Worm (Caenorhabditis elegans) whole organism, L3 larva: Measurements from ENCODE around the gene rps-21.
A peak's percentile ranks its signal among the peaks of the same experiment; 100 is the strongest.

Experiments
- R02D3.7 ChIP-seq: fragments of 150-350 bp; optimal IDR thresholded peaks from 2 replicates; lab custom pipeline; 2014; ENCODE audit warnings: missing biosample characterization, missing genetic modification characterization
- ZK546.5 ChIP-seq: sonication (generic microtip); optimal IDR thresholded peaks from 2 replicates; lab custom pipeline; 2017; ENCODE audit warnings: missing biosample characterization, missing genetic modification characterization
- aly-2 ChIP-seq: fragments of 150-350 bp; optimal IDR thresholded peaks from 2 replicates; lab custom pipeline; 2014; ENCODE audit warnings: missing biosample characterization, missing genetic modification characterization
- ama-1 ChIP-seq: fragments of 150-350 bp; optimal IDR thresholded peaks from 2 replicates; lab custom pipeline; 2018
- ceh-16 ChIP-seq: sonication (generic microtip); optimal IDR thresholded peaks from 2 replicates; lab custom pipeline; 2017; ENCODE audit warnings: missing biosample characterization, missing genetic modification characterization
- ceh-28 ChIP-seq: fragments of 150-350 bp; optimal IDR thresholded peaks from 2 replicates; lab custom pipeline; 2014; ENCODE audit warnings: missing biosample characterization, missing genetic modification reagents, missing genetic modification characterization
- ceh-82 ChIP-seq: fragments of 150-350 bp; optimal IDR thresholded peaks from 2 replicates; lab custom pipeline; 2014; ENCODE audit warnings: missing biosample characterization, missing genetic modification characterization
- ceh-9 ChIP-seq: sonication (generic microtip); optimal IDR thresholded peaks from 2 replicates; lab custom pipeline; 2018; ENCODE audit warnings: missing biosample characterization, missing genetic modification characterization
- daf-12 ChIP-seq: fragments of 150-350 bp; optimal IDR thresholded peaks from 2 replicates; lab custom pipeline; 2014; ENCODE audit warnings: missing biosample characterization, missing genetic modification reagents, missing genetic modification characterization
- egl-27 ChIP-seq: sonication (generic microtip); optimal IDR thresholded peaks from 4 replicates; lab custom pipeline; 2017; ENCODE audit warnings: missing biosample characterization, missing genetic modification reagents, missing genetic modification characterization
- egl-5 ChIP-seq: fragments of 150-350 bp; optimal IDR thresholded peaks from 2 replicates; lab custom pipeline; 2017; ENCODE audit warnings: missing biosample characterization, missing genetic modification reagents, missing genetic modification characterization, inconsistent platforms
- elt-2 ChIP-seq: sonication (generic microtip); optimal IDR thresholded peaks from 2 replicates; lab custom pipeline; 2016; ENCODE audit warnings: missing genetic modification reagents, mild to moderate bottlenecking, missing genetic modification characterization, missing compliant biosample characterization
- elt-3 ChIP-seq, 3 experiments: fragments of 150-350 bp in 1 of 3; sonication (generic microtip) in 2 of 3; optimal IDR thresholded peaks; 2 replicates in 2 of 3; 4 replicates in 1 of 3; lab custom pipeline; 2014 to 2017; ENCODE audit warnings: missing biosample characterization in 3 of 3, missing genetic modification characterization in 3 of 3
- eor-1 ChIP-seq, 2 experiments: fragments of 150-350 bp; optimal IDR thresholded peaks; 2 replicates each; lab custom pipeline; 2014 to 2018; ENCODE audit warnings: missing biosample characterization in 2 of 2, missing genetic modification characterization in 2 of 2
- fkh-10 ChIP-seq: sonication (generic microtip); optimal IDR thresholded peaks from 2 replicates; lab custom pipeline; 2017; ENCODE audit warnings: missing biosample characterization, missing genetic modification reagents, missing genetic modification characterization
- fkh-2 ChIP-seq: fragments of 150-350 bp; optimal IDR thresholded peaks from 2 replicates; lab custom pipeline; 2014; ENCODE audit warnings: missing biosample characterization, missing genetic modification reagents, missing genetic modification characterization
- fos-1 ChIP-seq: fragments of 150-350 bp; optimal IDR thresholded peaks from 2 replicates; lab custom pipeline; 2014; ENCODE audit warnings: missing biosample characterization, missing genetic modification characterization
- hmg-11 ChIP-seq: sonication (generic microtip); optimal IDR thresholded peaks from 2 replicates; lab custom pipeline; 2016; ENCODE audit warnings: missing genetic modification characterization, missing compliant biosample characterization
- jun-1 ChIP-seq: fragments of 150-350 bp; optimal IDR thresholded peaks from 2 replicates; lab custom pipeline; 2014; ENCODE audit warnings: missing biosample characterization, missing genetic modification reagents, missing genetic modification characterization
- lin-15B ChIP-seq: fragments of 150-350 bp; optimal IDR thresholded peaks from 2 replicates; lab custom pipeline; 2014; ENCODE audit warnings: missing biosample characterization, missing genetic modification characterization
- lin-39 ChIP-seq: fragments of 150-350 bp; optimal IDR thresholded peaks from 2 replicates; lab custom pipeline; 2018; ENCODE audit warnings: missing biosample characterization, missing genetic modification reagents, missing genetic modification characterization
- lsy-12 ChIP-seq: sonication (generic microtip); optimal IDR thresholded peaks from 2 replicates; lab custom pipeline; 2016; ENCODE audit warnings: mild to moderate bottlenecking, missing genetic modification characterization, missing compliant biosample characterization
- nfya-1 ChIP-seq: sonication (generic microtip); optimal IDR thresholded peaks from 2 replicates; lab custom pipeline; 2017; ENCODE audit warnings: missing genetic modification characterization, mild to moderate bottlenecking, missing compliant biosample characterization, antibody characterized with exemption, moderate library complexity; ENCODE audit not compliant: insufficient read depth
- nhr-11 ChIP-seq: fragments of 150-350 bp; optimal IDR thresholded peaks from 2 replicates; lab custom pipeline; 2014; ENCODE audit warnings: missing biosample characterization, missing genetic modification characterization
- nhr-12 ChIP-seq: fragments of 150-350 bp; optimal IDR thresholded peaks from 2 replicates; lab custom pipeline; 2014; ENCODE audit warnings: missing biosample characterization, missing genetic modification characterization
- nhr-23 ChIP-seq: fragments of 150-350 bp; optimal IDR thresholded peaks from 2 replicates; lab custom pipeline; 2014; ENCODE audit warnings: missing biosample characterization, missing genetic modification reagents, missing genetic modification characterization
- nhr-25 ChIP-seq: sonication (generic microtip); optimal IDR thresholded peaks from 2 replicates; lab custom pipeline; 2017; ENCODE audit warnings: missing biosample characterization, missing genetic modification characterization
- nhr-43 ChIP-seq: sonication (generic microtip); optimal IDR thresholded peaks from 2 replicates; lab custom pipeline; 2016; ENCODE audit warnings: mild to moderate bottlenecking, missing genetic modification characterization, missing compliant biosample characterization; ENCODE audit not compliant: poor library complexity, severe bottlenecking
- nhr-67 ChIP-seq: fragments of 150-350 bp; optimal IDR thresholded peaks from 2 replicates; lab custom pipeline; 2014; ENCODE audit warnings: missing biosample characterization, missing genetic modification characterization
- nhr-77 ChIP-seq: fragments of 150-350 bp; optimal IDR thresholded peaks from 2 replicates; lab custom pipeline; 2014; ENCODE audit warnings: missing biosample characterization, missing genetic modification characterization
- pha-4 ChIP-seq: fragments of 150-350 bp; optimal IDR thresholded peaks from 2 replicates; lab custom pipeline; 2014; ENCODE audit warnings: missing biosample characterization, missing genetic modification reagents, missing genetic modification characterization
- pqm-1 ChIP-seq: fragments of 150-350 bp; optimal IDR thresholded peaks from 2 replicates; lab custom pipeline; 2017; ENCODE audit warnings: missing biosample characterization, missing genetic modification characterization, inconsistent platforms
- sea-2 ChIP-seq: fragments of 150-350 bp; sonication (generic microtip); optimal IDR thresholded peaks from 4 replicates; lab custom pipeline; 2014; ENCODE audit warnings: missing biosample characterization, missing genetic modification reagents, missing genetic modification characterization
- skn-1 ChIP-seq: fragments of 150-350 bp; optimal IDR thresholded peaks from 2 replicates; lab custom pipeline; 2014; ENCODE audit warnings: missing biosample characterization, missing genetic modification characterization
- snpc-4 ChIP-seq: fragments of 150-350 bp; optimal IDR thresholded peaks from 2 replicates; lab custom pipeline; 2014; ENCODE audit warnings: missing biosample characterization, missing genetic modification characterization
- tbx-2 ChIP-seq: sonication (generic microtip); optimal IDR thresholded peaks from 2 replicates; lab custom pipeline; 2016; ENCODE audit warnings: mild to moderate bottlenecking, missing genetic modification characterization, missing compliant biosample characterization
- unc-39 ChIP-seq: sonication (generic microtip); optimal IDR thresholded peaks from 4 replicates; lab custom pipeline; 2017; ENCODE audit warnings: missing biosample characterization, missing genetic modification characterization
- unc-62 ChIP-seq: fragments of 150-350 bp; sonication (generic microtip); optimal IDR thresholded peaks from 4 replicates; lab custom pipeline; 2014; ENCODE audit warnings: missing biosample characterization, missing genetic modification reagents, missing genetic modification characterization
- zag-1 ChIP-seq: fragments of 150-350 bp; optimal IDR thresholded peaks from 2 replicates; lab custom pipeline; 2014; ENCODE audit warnings: missing biosample characterization, missing genetic modification characterization
- ztf-11 ChIP-seq: fragments of 150-350 bp; optimal IDR thresholded peaks from 2 replicates; lab custom pipeline; 2014; ENCODE audit warnings: missing biosample characterization, missing genetic modification characterization

rps-21 gene

DNA sequence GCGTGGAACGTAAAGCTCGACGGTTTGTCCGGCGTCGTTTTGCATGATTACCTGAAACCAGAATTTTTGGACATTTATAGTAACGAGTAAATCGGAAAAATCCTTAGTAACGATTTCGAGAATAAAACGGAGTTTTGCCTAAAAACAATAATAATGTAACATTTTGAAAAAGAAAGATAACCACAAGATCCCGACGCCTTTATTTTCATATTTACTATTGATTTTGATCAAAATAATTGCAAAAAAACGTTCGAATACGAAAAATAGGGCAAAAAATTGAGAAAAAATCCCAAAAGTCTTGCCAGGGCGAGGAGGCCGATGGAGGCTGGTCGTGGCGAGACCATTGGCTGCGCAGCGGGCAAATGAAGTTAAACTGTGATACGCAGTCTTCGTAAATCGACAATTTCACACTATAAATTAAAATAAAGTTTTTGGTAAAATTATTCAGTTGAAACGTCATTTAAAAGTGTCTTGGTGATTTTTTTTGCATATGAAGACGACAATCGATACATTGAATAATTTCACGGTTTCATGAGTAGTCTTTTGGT lies at the start of gene rps-21:
Gene rps-21, minus strand, starts transcription at position 51 of the 548 bp plus-strand sequence.
- TF ChIP-seq ceh-16 (tag; lab: Kevin White, UChicago) = no peak
- TF ChIP-seq elt-3 (tag; optimal IDR thresholded peaks at IDR 0.05; lab: Kevin White, UChicago) = no peak
- peak; percentile 59 for TF ChIP-seq nhr-11
- peak; percentile 90 for TF ChIP-seq nfya-1 (tag; lab: Kevin White, UChicago)
- no peak for TF ChIP-seq ztf-11 (tag; lab: Kevin White, UChicago)
- TF ChIP-seq egl-5 (tag; lab: Kevin White, UChicago) = peak; percentile 77
- peak; percentile 65 for TF ChIP-seq egl-27 (tag; lab: Kevin White, UChicago)
- TF ChIP-seq nhr-77 = peak; percentile 4
- TF ChIP-seq nhr-43 (tag; lab: Kevin White, UChicago) = peak; percentile 48
- peak; percentile 9 for TF ChIP-seq tbx-2 (tag; lab: Kevin White, UChicago)
- no peak for TF ChIP-seq fos-1 (tag; lab: Kevin White, UChicago)
- TF ChIP-seq ceh-9 (tag; lab: Kevin White, UChicago) = no peak
- peak; percentile 82 for TF ChIP-seq nhr-25 (tag; lab: Kevin White, UChicago)
- TF ChIP-seq jun-1 (tag; lab: Kevin White, UChicago) = peak; percentile 23
- TF ChIP-seq ama-1 (lab: Kevin White, UChicago) = peak; percentile 44
- no peak for TF ChIP-seq fkh-2 (tag; lab: Kevin White, UChicago)
- TF ChIP-seq lin-15B (tag; lab: Kevin White, UChicago) = peak; percentile 94
- peak; percentile 26 for TF ChIP-seq ceh-82 (tag; lab: Kevin White, UChicago)
- TF ChIP-seq ZK546.5 (tag; lab: Kevin White, UChicago) = peak; percentile 24
- TF ChIP-seq snpc-4 (tag; lab: Kevin White, UChicago) = peak; percentile 54
- TF ChIP-seq elt-2 = peak; percentile 62
- TF ChIP-seq fkh-10 (GFP tag; lab: Kevin White, UChicago) = peak; percentile 58
- peak; percentile 93 for TF ChIP-seq nhr-23 (tag; lab: Kevin White, UChicago)
- TF ChIP-seq pha-4 (tag; lab: Kevin White, UChicago) = peak; percentile 93
- TF ChIP-seq skn-1 = peak; percentile 54
- no peak for TF ChIP-seq daf-12 (tag; lab: Kevin White, UChicago)
- TF ChIP-seq R02D3.7 (tag; lab: Kevin White, UChicago) = peak; percentile 96
- TF ChIP-seq pqm-1 (tag; lab: Kevin White, UChicago) = peak; percentile 49
- peak; percentile 92 for TF ChIP-seq lin-39 (tag; lab: Kevin White, UChicago)
- TF ChIP-seq unc-62 (GFP tag; lab: Kevin White, UChicago) = peak; percentile 23

DNA sequence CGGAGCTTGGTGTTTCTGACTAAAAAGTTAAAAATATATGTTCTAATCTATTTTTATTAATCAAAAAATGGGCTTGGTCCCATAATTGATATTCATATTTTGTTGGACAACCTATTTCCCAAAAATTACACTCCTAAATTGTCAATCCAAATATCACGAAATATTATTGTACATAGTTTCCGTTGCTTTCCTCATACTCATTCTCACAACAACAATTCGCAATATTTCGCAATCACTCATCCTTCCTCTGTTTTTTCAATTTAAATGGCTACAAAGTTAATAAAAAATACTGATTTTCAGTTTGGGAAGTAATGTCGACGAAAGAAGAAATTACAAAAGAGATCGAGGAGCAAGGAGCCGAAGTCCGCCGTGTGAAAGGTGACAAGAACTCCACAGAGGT lies 49.3 kb upstream of the rps-21 start, which contains the start of gene pars-1:
Gene pars-1, plus strand, starts transcription at position 301 of the 400 bp plus-strand sequence.
- TF ChIP-seq ama-1 (lab: Kevin White, UChicago) (no peak), ceh-9 (tag; lab: Kevin White, UChicago) (no peak), unc-39 (tag; lab: Kevin White, UChicago) (no peak), nfya-1 (tag; lab: Kevin White, UChicago) (no peak), nhr-12 (tag; lab: Kevin White, UChicago) (no peak), lin-15B (tag; lab: Kevin White, UChicago) (no peak), jun-1 (tag; lab: Kevin White, UChicago) (no peak), eor-1 (tag; optimal IDR thresholded peaks at IDR 0.05; lab: Kevin White, UChicago) (no peak), egl-5 (tag; lab: Kevin White, UChicago) (no peak), unc-62 (GFP tag; lab: Kevin White, UChicago) (no peak), snpc-4 (tag; lab: Kevin White, UChicago) (no peak), fos-1 (tag; lab: Kevin White, UChicago) (no peak), nhr-23 (tag; lab: Kevin White, UChicago) (no peak), nhr-77 (no peak)

DNA sequence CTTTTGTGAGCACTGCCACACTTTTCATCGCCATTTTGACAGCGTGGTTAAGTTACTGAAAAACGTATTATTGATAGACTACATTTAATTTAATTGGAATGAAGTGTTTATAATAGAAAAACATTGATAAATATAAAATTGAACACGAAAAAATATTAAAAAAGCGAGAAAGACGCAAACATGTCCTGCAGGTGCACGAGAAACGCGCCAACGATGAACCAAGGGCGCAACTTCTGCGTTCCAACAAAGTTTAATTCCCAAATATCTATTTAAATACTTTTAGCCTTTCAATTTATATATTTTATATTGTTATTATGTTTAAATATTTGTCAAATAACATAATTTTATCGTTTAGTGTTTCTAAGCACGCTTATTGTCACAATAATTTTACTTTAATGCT lies 44.7 kb upstream of the rps-21 start, which contains the start of gene ndus-8:
Gene ndus-8, minus strand, starts transcription at position 55 of the 400 bp plus-strand sequence.
- no peak for TF ChIP-seq skn-1
- TF ChIP-seq jun-1 (tag; lab: Kevin White, UChicago) = peak; percentile 25
- TF ChIP-seq fos-1 (tag; lab: Kevin White, UChicago) = no peak
- no peak for TF ChIP-seq unc-39 (tag; lab: Kevin White, UChicago)
- TF ChIP-seq ama-1 (lab: Kevin White, UChicago) = no peak
- peak; percentile 44 for TF ChIP-seq nhr-43 (tag; lab: Kevin White, UChicago)
- peak; percentile 30 for TF ChIP-seq lsy-12 (tag; lab: Kevin White, UChicago)
- no peak for TF ChIP-seq egl-27 (tag; lab: Kevin White, UChicago)
- TF ChIP-seq ceh-16 (tag; lab: Kevin White, UChicago) = no peak
- TF ChIP-seq nhr-67 (tag; lab: Kevin White, UChicago) = no peak
- no peak for TF ChIP-seq zag-1 (tag; lab: Kevin White, UChicago)
- peak; percentile 90 for TF ChIP-seq snpc-4 (tag; lab: Kevin White, UChicago)
- peak; percentile 5 for TF ChIP-seq egl-5 (tag; lab: Kevin White, UChicago)
- no peak for TF ChIP-seq aly-2 (tag; lab: Kevin White, UChicago)
- TF ChIP-seq elt-2 = peak; percentile 32
- TF ChIP-seq fkh-2 (tag; lab: Kevin White, UChicago) = no peak
- no peak for TF ChIP-seq unc-62 (GFP tag; lab: Kevin White, UChicago)
- TF ChIP-seq nhr-23 (tag; lab: Kevin White, UChicago) = peak; percentile 89
- peak; percentile 88 for TF ChIP-seq pha-4 (tag; lab: Kevin White, UChicago)
- no peak for TF ChIP-seq daf-12 (tag; lab: Kevin White, UChicago)
- TF ChIP-seq nfya-1 (tag; lab: Kevin White, UChicago) = peak; percentile 52
- TF ChIP-seq lin-39 (tag; lab: Kevin White, UChicago) = peak; percentile 24
- TF ChIP-seq R02D3.7 (tag; lab: Kevin White, UChicago) = no peak
- no peak for TF ChIP-seq nhr-77
- TF ChIP-seq nhr-25 (tag; lab: Kevin White, UChicago) = peak; percentile 44
- peak; percentile 7 for TF ChIP-seq ceh-28 (tag; lab: Kevin White, UChicago)
- TF ChIP-seq lin-15B (tag; lab: Kevin White, UChicago) = peak; percentile 64
- no peak for TF ChIP-seq sea-2 (GFP tag; lab: Kevin White, UChicago)
- TF ChIP-seq hmg-11 (tag; lab: Kevin White, UChicago) = peak; percentile 45
- TF ChIP-seq nhr-12 (tag; lab: Kevin White, UChicago) = no peak
